Worm (Caenorhabditis elegans): ENCODE results near the gene F10C1.9.

Gene F10C1.9

DNA sequence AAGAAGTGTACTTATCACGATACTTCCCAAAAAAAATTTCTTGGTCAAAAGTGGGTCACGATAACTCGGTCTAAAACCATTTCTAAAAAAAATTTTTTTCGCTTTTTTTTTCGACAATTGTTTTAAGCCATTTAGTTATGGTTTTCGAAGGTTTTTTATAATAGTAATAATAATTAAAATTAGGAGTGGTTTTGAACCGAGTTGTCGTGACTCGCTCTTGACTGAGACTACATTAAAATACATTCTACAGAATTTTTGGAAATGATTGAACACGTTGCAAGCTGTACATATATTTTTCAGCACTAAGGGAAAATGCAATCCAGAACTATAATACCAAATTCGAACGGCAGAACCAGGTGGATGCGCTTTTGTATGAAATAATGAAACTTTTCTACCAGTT, 9.1 kb upstream of the F10C1.9 start, which contains the start of gene F10C1.8:
TSS of gene F10C1.8 (plus strand) at position 301 of the 400 bp plus-strand sequence.
- TF ChIP-seq pbrm-1 (GFP tag; IDR thresholded peaks at IDR 0.05) = no peak
- TF ChIP-seq mel-28 (tag; optimal IDR thresholded peaks at IDR 0.05; ENCODE audit: borderline replicate concordance) = no peak
- no peak for TF ChIP-seq F55B11.4 (tag; optimal IDR thresholded peaks at IDR 0.05; ENCODE audit: borderline replicate concordance, insufficient read depth)
- no peak for TF ChIP-seq C17E4.6 (GFP tag; IDR thresholded peaks at IDR 0.05)

- TF ChIP-seq ama-1 (optimal IDR thresholded peaks at IDR 0.05) (no peak), ama-1 (GFP tag; optimal IDR thresholded peaks at IDR 0.05) (no peak), zfh-2 (GFP tag; conservative IDR thresholded peaks at IDR 0.05) (no peak), hsf-1 (GFP tag; IDR thresholded peaks at IDR 0.05) (0 out of 2 replicates have a peak, but pooled peaks have one; percentile 37), xnd-1 (tag; optimal IDR thresholded peaks at IDR 0.05) (no peak), dox-1 (GFP tag; IDR thresholded peaks at IDR 0.05) (peak; percentile 63), ceh-100 (GFP tag; IDR thresholded peaks at IDR 0.05) (no peak), snpc-4 (GFP tag; optimal IDR thresholded peaks at IDR 0.05) (no peak), snpc-4 (tag; optimal IDR thresholded peaks at IDR 0.05) (no peak), ztf-26 (tag; optimal IDR thresholded peaks at IDR 0.05) (no peak), nhr-80 (tag; optimal IDR thresholded peaks at IDR 0.05) (peak; percentile 96), lir-1 (GFP tag; conservative IDR thresholded peaks at IDR 0.05) (no peak), cebp-2 (GFP tag; IDR thresholded peaks at IDR 0.05) (no peak), lin-26 (GFP tag; IDR thresholded peaks at IDR 0.05) (no peak), ZK185.1 (tag; optimal IDR thresholded peaks at IDR 0.05; ENCODE audit: poor library complexity, severe bottlenecking) (peak; percentile 29), let-526 (GFP tag; IDR thresholded peaks at IDR 0.05) (no peak), F39B2.1 (GFP tag; IDR thresholded peaks at IDR 0.05) (no peak)
These were observed 6.3 kb upstream of the F10C1.9 start for ce11 chrII:5751353-5751752.

ce11 chrII:5749733-5750238, 4.7 kb upstream of the F10C1.9 start, which contains the start of gene ifb-2:
TSS of gene ifb-2 (plus strand) at chrII:5750188.
- TF ChIP-seq dpff-1 (tag; optimal IDR thresholded peaks at IDR 0.05) (no peak), ceh-100 (GFP tag; IDR thresholded peaks at IDR 0.05) (no peak), ztf-22 (GFP tag; optimal IDR thresholded peaks at IDR 0.05) (no peak), dox-1 (GFP tag; IDR thresholded peaks at IDR 0.05) (0 out of 2 replicates have a peak, but pooled peaks have one; percentile 15), nhr-80 (tag; optimal IDR thresholded peaks at IDR 0.05) (peak; percentile 92)

DNA sequence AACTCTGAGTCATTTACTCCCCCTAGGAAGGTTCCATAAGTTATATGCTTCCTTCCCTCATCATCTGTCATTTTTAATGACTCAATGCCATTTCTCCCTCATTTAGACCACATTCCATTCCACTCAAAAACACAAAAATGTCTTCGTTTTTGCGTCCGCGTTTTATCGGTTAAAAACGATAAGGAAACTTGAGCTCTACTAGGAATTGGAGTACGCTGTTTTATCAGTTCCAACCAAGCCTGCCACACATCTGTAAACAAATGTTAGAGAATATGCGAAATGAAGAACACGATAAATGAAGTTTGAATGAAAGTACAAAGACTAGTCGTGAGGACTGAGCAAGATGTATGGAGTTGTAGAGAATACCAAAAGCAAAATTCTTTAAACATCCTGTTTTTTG, 3.3 kb upstream of the F10C1.9 start:
- peak; percentile 31 for TF ChIP-seq ets-4 (GFP tag; optimal IDR thresholded peaks at IDR 0.05)
- no peak for TF ChIP-seq attf-6 (GFP tag; IDR thresholded peaks at IDR 0.05)
- peak; percentile 89 for TF ChIP-seq nhr-80 (tag; optimal IDR thresholded peaks at IDR 0.05)
- 0 out of 2 replicates have a peak, but pooled peaks have one; percentile 26 for TF ChIP-seq dox-1 (GFP tag; IDR thresholded peaks at IDR 0.05)
- no peak for TF ChIP-seq rcor-1 (GFP tag; IDR thresholded peaks at IDR 0.05)

ce11 chrII:5747312-5747711, 2.2 kb upstream of the F10C1.9 start:
- TF ChIP-seq D2030.7 (GFP tag; IDR thresholded peaks at IDR 0.05) = no peak
- peak; percentile 47 for TF ChIP-seq nhr-80 (tag; optimal IDR thresholded peaks at IDR 0.05)
- no peak for TF ChIP-seq lin-40 (tag; optimal IDR thresholded peaks at IDR 0.05)

DNA sequence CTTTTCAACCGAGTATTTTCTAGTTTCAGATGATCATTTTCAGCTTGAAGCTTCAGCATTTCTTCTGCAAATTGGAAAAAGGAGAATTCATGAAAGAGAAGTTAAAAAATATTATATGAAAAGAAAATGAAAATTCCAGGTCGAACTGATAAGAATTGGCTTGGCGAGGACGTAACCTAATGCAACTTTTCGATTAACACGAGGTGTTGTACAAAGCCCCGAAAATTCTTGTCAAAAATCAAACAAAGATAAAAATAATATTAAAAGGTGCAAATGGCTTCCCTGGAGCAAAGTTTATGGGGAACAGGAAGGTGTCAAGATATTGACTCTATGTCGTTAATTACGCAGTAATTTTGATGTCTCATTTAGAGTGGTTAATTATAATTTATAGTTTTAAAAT, 742 bp downstream of the F10C1.9 start:
- TF ChIP-seq chd-7 (tag; optimal IDR thresholded peaks at IDR 0.05) = no peak
- peak; percentile 67 for TF ChIP-seq nhr-80 (tag; optimal IDR thresholded peaks at IDR 0.05)
